Worm (Caenorhabditis elegans): Measurements from ENCODE around the gene T03E6.8.

- TF ChIP-seq nhr-237 (tag; optimal IDR thresholded peaks at IDR 0.05) (no peak), elt-3 (tag; optimal IDR thresholded peaks at IDR 0.05) (no peak), ceh-83 (GFP tag; optimal IDR thresholded peaks at IDR 0.05) (no peak), unc-120 (tag; optimal IDR thresholded peaks at IDR 0.05; ENCODE audit: poor library complexity, severe bottlenecking) (no peak), nhr-76 (tag; optimal IDR thresholded peaks at IDR 0.05) (no peak)
These were observed 13.5 kb downstream of the T03E6.8 start for ce11 chrV:16589488-16589887.

Measured in whole organism, mixed stage, embryonic.